Worm (Caenorhabditis elegans): ENCODE measurements around the gene fbxa-83.

DNA sequence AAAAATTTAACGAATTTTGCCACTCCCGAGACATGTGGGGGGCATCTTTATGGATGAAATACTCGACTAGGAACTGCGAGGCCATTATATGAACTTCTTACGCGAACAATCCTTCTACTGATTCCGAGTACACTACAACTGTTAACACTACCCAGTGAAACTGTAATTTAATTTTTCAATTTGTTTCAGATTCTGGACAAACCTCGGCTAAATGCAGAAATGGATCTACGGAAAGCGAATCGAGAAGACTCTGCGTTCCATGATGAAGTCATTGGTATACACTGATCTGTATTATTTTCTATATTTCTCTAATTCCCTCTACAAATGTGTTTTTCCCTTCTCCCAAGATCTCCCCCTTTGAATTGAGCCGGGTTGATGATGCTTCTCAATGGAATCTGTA lies 41.3 kb downstream of the fbxa-83 start:
- TF ChIP-seq fkh-10 (GFP tag; optimal IDR thresholded peaks at IDR 0.05): no peak
- no peak for TF ChIP-seq fkh-4 (tag; optimal IDR thresholded peaks at IDR 0.05; ENCODE audit: borderline replicate concordance)
- no peak for TF ChIP-seq ztf-11 (tag; optimal IDR thresholded peaks at IDR 0.05)
- TF ChIP-seq nhr-12 (tag; optimal IDR thresholded peaks at IDR 0.05): no peak
